Fruit fly (Drosophila melanogaster) whole organism, embryonic: ENCODE measurements around the gene smo.

Experiments
- CG10462 ChIP-seq: fragments of 200-800 bp; sonication (Bioruptor generic); optimal IDR thresholded peaks from 2 replicates; lab custom pipeline; 2016; ENCODE audit warnings: missing biosample characterization, missing genetic modification characterization
- CG12659 ChIP-seq: fragments of 200-800 bp; sonication (Bioruptor generic); optimal IDR thresholded peaks from 3 replicates; lab custom pipeline; 2017; ENCODE audit warnings: mild to moderate bottlenecking, missing biosample characterization, missing genetic modification reagents, missing genetic modification characterization
- CG14965 ChIP-seq: fragments of 200-800 bp; sonication (Bioruptor generic); optimal IDR thresholded peaks from 2 replicates; lab custom pipeline; 2016; ENCODE audit warnings: missing biosample characterization, missing genetic modification characterization, borderline replicate concordance
- CG16815 ChIP-seq: fragments of 200-800 bp; sonication (Bioruptor generic); optimal IDR thresholded peaks from 3 replicates; lab custom pipeline; 2017; ENCODE audit warnings: missing biosample characterization, mild to moderate bottlenecking, missing genetic modification characterization
- CG17359 ChIP-seq: fragments of 200-800 bp; sonication (Bioruptor generic); optimal IDR thresholded peaks from 3 replicates; lab custom pipeline; 2018; ENCODE audit warnings: missing biosample characterization, mild to moderate bottlenecking, missing genetic modification characterization, moderate library complexity
- CG18619 ChIP-seq: fragments of 200-800 bp; sonication (Bioruptor generic); optimal IDR thresholded peaks from 3 replicates; lab custom pipeline; 2017; ENCODE audit warnings: missing biosample characterization, mild to moderate bottlenecking, missing genetic modification characterization
- CG2712 ChIP-seq: fragments of 200-800 bp; optimal IDR thresholded peaks from 3 replicates; lab custom pipeline; 2019; ENCODE audit warnings: missing biosample characterization, mild to moderate bottlenecking, missing genetic modification characterization, moderate library complexity
- CG30403 ChIP-seq: fragments of 200-800 bp; sonication (Bioruptor generic); optimal IDR thresholded peaks from 3 replicates; lab custom pipeline; 2016; ENCODE audit warnings: missing biosample characterization, missing genetic modification characterization
- CG31365 ChIP-seq: fragments of 200-800 bp; sonication (Bioruptor generic); optimal IDR thresholded peaks from 2 replicates; lab custom pipeline; 2018; ENCODE audit warnings: missing biosample characterization, mild to moderate bottlenecking, missing genetic modification characterization
- CG4360 ChIP-seq: fragments of 200-800 bp; sonication (Bioruptor generic); IDR thresholded peaks from 2 replicates; pipeline ENCODE4 v1.3.6; 2022; ENCODE audit warnings: missing biosample characterization, missing genetic modification characterization
- CG4707 ChIP-seq: fragments of 200-800 bp; sonication (Bioruptor generic); optimal IDR thresholded peaks from 2 replicates; lab custom pipeline; 2018; ENCODE audit warnings: missing biosample characterization, mild to moderate bottlenecking, missing genetic modification characterization, moderate library complexity
- CG4820 ChIP-seq: fragments of 200-800 bp; sonication (Bioruptor generic); optimal IDR thresholded peaks from 3 replicates; lab custom pipeline; 2016; ENCODE audit warnings: missing biosample characterization, missing genetic modification characterization
- CG4854 ChIP-seq: fragments of 200-800 bp; sonication (Bioruptor generic); optimal IDR thresholded peaks from 2 replicates; lab custom pipeline; 2016; ENCODE audit warnings: missing biosample characterization, missing genetic modification characterization, inconsistent platforms
- CG7963 ChIP-seq: fragments of 200-800 bp; sonication (Bioruptor generic); IDR thresholded peaks from 3 replicates; pipeline ENCODE4 v1.3.6; 2022; ENCODE audit warnings: missing biosample characterization, missing genetic modification characterization; ENCODE audit not compliant: partially characterized antibody
- CG9437 ChIP-seq: fragments of 200-800 bp; sonication (Bioruptor generic); optimal IDR thresholded peaks from 2 replicates; lab custom pipeline; 2018; ENCODE audit warnings: missing biosample characterization, mild to moderate bottlenecking, missing genetic modification characterization
- CG9817 ChIP-seq: fragments of 200-800 bp; sonication (Bioruptor generic); optimal IDR thresholded peaks from 2 replicates; lab custom pipeline; 2018; ENCODE audit warnings: missing biosample characterization, mild to moderate bottlenecking, missing genetic modification characterization, moderate library complexity
- CkIIα-i1 ChIP-seq: fragments of 200-800 bp; sonication (Bioruptor generic); IDR thresholded peaks from 2 replicates; pipeline ENCODE4 v1.3.6; 2022; ENCODE audit warnings: missing biosample characterization, missing genetic modification characterization
- ERR ChIP-seq: fragments of 200-800 bp; sonication (Bioruptor generic); optimal IDR thresholded peaks from 2 replicates; lab custom pipeline; 2016; ENCODE audit warnings: missing biosample characterization, missing genetic modification characterization
- Eip74EF ChIP-seq, 2 experiments: fragments of 200-800 bp in 1 of 2; fragments of >200 bp in 1 of 2; sonication (Bioruptor generic) in 1 of 2; optimal IDR thresholded peaks; 2 replicates each; lab custom pipeline; 2017 to 2019; ENCODE audit warnings: missing biosample characterization in 2 of 2, missing genetic modification characterization in 2 of 2, mild to moderate bottlenecking in 1 of 2, moderate library complexity in 1 of 2
- HLHmδ ChIP-seq: fragments of 200-800 bp; sonication (Bioruptor generic); optimal IDR thresholded peaks from 2 replicates; lab custom pipeline; 2018; ENCODE audit warnings: missing biosample characterization, mild to moderate bottlenecking, missing genetic modification characterization, moderate library complexity
- Hr51 ChIP-seq, 2 experiments: fragments of 200-800 bp; sonication (Bioruptor generic); optimal IDR thresholded peaks; 2 replicates in 1 of 2; 3 replicates in 1 of 2; lab custom pipeline; 2016 to 2018; ENCODE audit warnings: missing biosample characterization in 2 of 2, missing genetic modification characterization in 2 of 2, mild to moderate bottlenecking in 1 of 2, moderate library complexity in 1 of 2
- Kr ChIP-seq: fragments of 200-800 bp; sonication (Bioruptor generic); optimal IDR thresholded peaks from 2 replicates; lab custom pipeline; 2017; ENCODE audit warnings: missing biosample characterization, mild to moderate bottlenecking, missing genetic modification characterization
- Lim3 ChIP-seq: fragments of 200-800 bp; sonication (Bioruptor generic); IDR thresholded peaks from 2 replicates; pipeline ENCODE4 v1.3.6; 2022; ENCODE audit warnings: missing biosample characterization, missing genetic modification characterization
- Mad ChIP-seq: fragments of 200-800 bp; sonication (Bioruptor generic); optimal IDR thresholded peaks from 2 replicates; lab custom pipeline; 2016; ENCODE audit warnings: missing biosample characterization, missing genetic modification characterization
- Nf-YC ChIP-seq: fragments of 200-800 bp; optimal IDR thresholded peaks from 3 replicates; lab custom pipeline; 2019; ENCODE audit warnings: missing biosample characterization, mild to moderate bottlenecking, missing genetic modification characterization, moderate library complexity
- Oli ChIP-seq: fragments of 200-800 bp; sonication (Bioruptor generic); optimal IDR thresholded peaks from 2 replicates; lab custom pipeline; 2018; ENCODE audit warnings: missing biosample characterization, mild to moderate bottlenecking, missing genetic modification characterization, moderate library complexity
- ap ChIP-seq: fragments of 200-800 bp; sonication (Bioruptor generic); IDR thresholded peaks from 2 replicates; pipeline ENCODE4 v1.3.6; 2022; ENCODE audit warnings: missing biosample characterization, missing genetic modification characterization
- bab2 ChIP-seq: fragments of 200-800 bp; sonication (Bioruptor generic); optimal IDR thresholded peaks from 2 replicates; lab custom pipeline; 2016; ENCODE audit warnings: missing biosample characterization, missing genetic modification characterization
- bigmax ChIP-seq: fragments of 200-800 bp; sonication (Bioruptor generic); optimal IDR thresholded peaks from 2 replicates; lab custom pipeline; 2018; ENCODE audit warnings: missing biosample characterization, mild to moderate bottlenecking, missing genetic modification characterization
- br ChIP-seq: fragments of >200 bp; optimal IDR thresholded peaks from 2 replicates; lab custom pipeline; 2017
- corto ChIP-seq: fragments of 200-800 bp; sonication (Bioruptor generic); optimal IDR thresholded peaks from 2 replicates; lab custom pipeline; 2016; ENCODE audit warnings: missing biosample characterization, mild to moderate bottlenecking, missing genetic modification characterization, moderate library complexity
- dimm ChIP-seq: fragments of 200-800 bp; sonication (Bioruptor generic); IDR thresholded peaks from 2 replicates; pipeline ENCODE4 v1.3.6; 2022; ENCODE audit warnings: missing biosample characterization, missing genetic modification characterization
- fd96Cb ChIP-seq: fragments of 200-800 bp; sonication (Bioruptor generic); optimal IDR thresholded peaks from 2 replicates; lab custom pipeline; 2018; ENCODE audit warnings: missing biosample characterization, mild to moderate bottlenecking, missing genetic modification characterization, moderate library complexity
- hth ChIP-seq: fragments of >200 bp; optimal IDR thresholded peaks from 2 replicates; lab custom pipeline; 2017; ENCODE audit warnings: inconsistent platforms
- jumu ChIP-seq: fragments of 200-800 bp; sonication (Bioruptor generic); optimal IDR thresholded peaks from 3 replicates; lab custom pipeline; 2016; ENCODE audit warnings: missing biosample characterization, missing genetic modification characterization
- kay ChIP-seq: fragments of 200-800 bp; sonication (Bioruptor generic); optimal IDR thresholded peaks from 2 replicates; lab custom pipeline; 2016; ENCODE audit warnings: missing biosample characterization, missing genetic modification characterization
- klu ChIP-seq: fragments of 200-800 bp; sonication (Bioruptor generic); IDR thresholded peaks from 2 replicates; pipeline ENCODE4 v1.3.6; 2022; ENCODE audit warnings: missing biosample characterization, missing genetic modification characterization
- mirr ChIP-seq: fragments of 200-800 bp; sonication (Bioruptor generic); optimal IDR thresholded peaks from 3 replicates; lab custom pipeline; 2018; ENCODE audit warnings: missing biosample characterization, mild to moderate bottlenecking, missing genetic modification characterization
- nau ChIP-seq: fragments of 200-800 bp; sonication (Bioruptor generic); optimal IDR thresholded peaks from 3 replicates; lab custom pipeline; 2017; ENCODE audit warnings: missing biosample characterization, mild to moderate bottlenecking, missing genetic modification characterization, missing genetic modification reagents
- nerfin-2 ChIP-seq: fragments of 200-800 bp; sonication (Bioruptor generic); IDR thresholded peaks from 2 replicates; pipeline ENCODE4 v1.3.6; 2022; ENCODE audit warnings: missing biosample characterization, missing genetic modification characterization; ENCODE audit not compliant: partially characterized antibody
- row ChIP-seq: fragments of 200-800 bp; sonication (Bioruptor generic); IDR thresholded peaks from 3 replicates; pipeline ENCODE4 v1.3.6; 2022; ENCODE audit warnings: missing biosample characterization, missing genetic modification characterization
- schlank ChIP-seq: fragments of 200-800 bp; sonication (Bioruptor generic); optimal IDR thresholded peaks from 2 replicates; lab custom pipeline; 2018; ENCODE audit warnings: missing biosample characterization, mild to moderate bottlenecking, missing genetic modification characterization
- sd ChIP-seq: fragments of 200-800 bp; sonication (Bioruptor generic); optimal IDR thresholded peaks from 3 replicates; lab custom pipeline; 2018; ENCODE audit warnings: missing biosample characterization, mild to moderate bottlenecking, missing genetic modification characterization, moderate library complexity
- slp2 ChIP-seq: fragments of 200-800 bp; sonication (Bioruptor generic); optimal IDR thresholded peaks from 2 replicates; lab custom pipeline; 2016; ENCODE audit warnings: missing biosample characterization, missing genetic modification characterization
- so ChIP-seq: fragments of 200-800 bp; sonication (Bioruptor generic); IDR thresholded peaks from 3 replicates; pipeline ENCODE4 v1.3.6; 2022; ENCODE audit warnings: missing biosample characterization, missing genetic modification characterization
- sqz ChIP-seq: fragments of 200-800 bp; sonication (Bioruptor generic); optimal IDR thresholded peaks from 3 replicates; lab custom pipeline; 2018; ENCODE audit warnings: missing biosample characterization, mild to moderate bottlenecking, missing genetic modification characterization
- toy ChIP-seq: fragments of 200-800 bp; sonication (Bioruptor generic); IDR thresholded peaks from 2 replicates; pipeline ENCODE4 v1.3.6; 2022; ENCODE audit warnings: missing biosample characterization, missing genetic modification characterization
- trh ChIP-seq: fragments of 200-800 bp; sonication (Bioruptor generic); optimal IDR thresholded peaks from 2 replicates; lab custom pipeline; 2016; ENCODE audit warnings: missing biosample characterization, missing genetic modification characterization
- unpg ChIP-seq: fragments of 200-800 bp; sonication (Bioruptor generic); optimal IDR thresholded peaks from 3 replicates; lab custom pipeline; 2018; ENCODE audit warnings: missing biosample characterization, mild to moderate bottlenecking, missing genetic modification characterization, moderate library complexity
- vfl ChIP-seq: fragments of 200-800 bp; sonication (Bioruptor generic); optimal IDR thresholded peaks from 2 replicates; lab custom pipeline; 2016; ENCODE audit warnings: missing biosample characterization, missing genetic modification characterization

The smo gene

DNA sequence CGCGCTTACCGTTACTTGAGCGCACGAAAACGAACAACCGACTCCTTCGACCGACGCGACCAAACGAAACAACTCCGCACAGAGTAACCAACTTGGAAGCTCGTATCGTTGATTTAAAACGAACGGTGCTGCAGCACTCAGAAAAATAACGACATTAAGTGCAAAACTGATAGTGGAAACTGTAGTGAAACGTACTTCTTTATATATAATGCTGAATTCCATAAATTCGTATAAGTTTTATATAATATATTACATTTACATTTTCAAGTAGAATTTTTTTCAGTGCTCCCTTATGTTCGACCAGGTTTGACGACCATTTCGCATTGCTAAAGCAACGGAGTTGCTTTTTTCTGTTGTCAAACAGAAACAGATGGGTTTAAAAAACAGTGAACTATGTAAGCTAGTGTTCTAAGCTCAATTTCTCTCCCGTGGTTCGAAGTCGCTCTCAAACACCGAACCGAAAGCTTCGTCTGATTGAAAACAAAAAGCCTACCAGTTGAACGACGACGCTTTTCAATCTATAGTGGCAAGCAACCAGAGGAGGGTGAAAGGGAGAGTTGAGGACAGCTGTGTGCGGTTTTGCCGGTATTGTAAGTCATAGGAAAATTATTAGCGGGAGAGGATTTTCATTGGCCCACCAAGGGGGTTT lies 9.8 kb upstream of the smo start, which contains the start of gene CG17075 (continued):
- TF ChIP-seq CG9437 (peak; percentile 87), ap (GFP tag; lab: Robert Waterston, UW) (peak; percentile 96), slp2 (GFP tag; lab: Kevin White, UChicago) (peak; percentile 56), CkIIα-i1 (GFP tag; lab: Robert Waterston, UW) (peak; percentile 71; the same call in 1 of the 2 replicates), toy (GFP tag; lab: Robert Waterston, UW) (peak; percentile 85), bigmax (GFP tag; lab: Kevin White, UChicago) (peak; percentile 6), CG4360 (peak; percentile 63), row (GFP tag; lab: Robert Waterston, UW) (peak; percentile 96), vfl (peak; percentile 90), Lim3 (GFP tag; lab: Robert Waterston, UW) (peak; percentile 81), CG16815 (peak; percentile 80), CG4854 (GFP tag; lab: Kevin White, UChicago) (peak; percentile 90), Oli (tag; lab: Kevin White, UChicago) (peak; percentile 94), CG14965 (no peak), HLHmδ (no peak), CG9817 (tag; lab: Kevin White, UChicago) (peak; percentile 93), ERR (GFP tag; lab: Kevin White, UChicago) (peak; percentile 69), mirr (GFP tag; lab: Kevin White, UChicago) (peak; percentile 19), Hr51 (GFP tag; optimal IDR thresholded peaks at IDR 0.05; lab: Kevin White, UChicago) (peak; percentile 75 to 96), Mad (peak; percentile 81), CG18619 (GFP tag; lab: Kevin White, UChicago) (peak; percentile 94), nau (GFP tag; lab: Kevin White, UChicago) (no peak), schlank (tag; lab: Kevin White, UChicago) (peak; percentile 87), kay (GFP tag; lab: Kevin White, UChicago) (peak; percentile 86), Eip74EF (GFP tag; optimal IDR thresholded peaks at IDR 0.05; lab: Kevin White, UChicago) (peak in 1 of 2 experiments; percentile 93), sd (peak; percentile 84), dimm (peak; percentile 92), trh (GFP tag; lab: Kevin White, UChicago) (peak; percentile 88), fd96Cb (tag; lab: Kevin White, UChicago) (peak; percentile 93), CG12659 (peak; percentile 97), CG7963 (GFP tag; lab: Robert Waterston, UW) (no peak), CG10462 (peak; percentile 88), CG30403 (GFP tag; lab: Kevin White, UChicago) (peak; percentile 96), br (no peak), nerfin-2 (no peak), sqz (GFP tag; lab: Kevin White, UChicago) (peak; percentile 86), corto (GFP tag; lab: Kevin White, UChicago) (peak; percentile 61), CG4707 (GFP tag; lab: Kevin White, UChicago) (peak; percentile 79), jumu (GFP tag; lab: Kevin White, UChicago) (peak; percentile 75), unpg (GFP tag; lab: Kevin White, UChicago) (peak; percentile 96), CG31365 (peak; percentile 69), CG2712 (peak; percentile 92), so (peak; percentile 93), CG17359 (tag; lab: Kevin White, UChicago) (peak; percentile 96), hth (no peak), Nf-YC (peak; percentile 76), bab2 (GFP tag; lab: Kevin White, UChicago) (peak; percentile 71), klu (GFP tag; lab: Robert Waterston, UW) (peak; percentile 92), Kr (GFP tag; lab: Kevin White, UChicago) (no peak), CG4820 (GFP tag; lab: Kevin White, UChicago) (peak; percentile 89)
